Fruit fly (Drosophila melanogaster) whole organism, embryonic: ENCODE data around the gene CG10801.

Source experiments
- Asciz ChIP-seq: fragments of 200-800 bp; sonication (Bioruptor generic); optimal IDR thresholded peaks from 2 replicates; lab custom pipeline; 2017; ENCODE audit warnings: missing biosample characterization, mild to moderate bottlenecking, missing genetic modification characterization, missing genetic modification reagents
- CG10209 ChIP-seq: fragments of 200-800 bp; sonication (Bioruptor generic); optimal IDR thresholded peaks from 3 replicates; lab custom pipeline; 2017; ENCODE audit warnings: missing biosample characterization, mild to moderate bottlenecking, missing genetic modification characterization, missing genetic modification reagents
- CG10274 ChIP-seq: fragments of 200-800 bp; sonication (Bioruptor generic); optimal IDR thresholded peaks from 3 replicates; lab custom pipeline; 2017; ENCODE audit warnings: missing biosample characterization, mild to moderate bottlenecking, missing genetic modification characterization
- CG10366 ChIP-seq: fragments of 200-800 bp; sonication (Bioruptor generic); IDR thresholded peaks from 2 replicates; pipeline ENCODE4 v1.3.6; 2022; ENCODE audit warnings: missing biosample characterization, missing genetic modification characterization
- CG12391 ChIP-seq: fragments of 200-800 bp; sonication (Bioruptor generic); optimal IDR thresholded peaks from 3 replicates; lab custom pipeline; 2018; ENCODE audit warnings: missing biosample characterization, mild to moderate bottlenecking, missing genetic modification characterization, moderate library complexity
- CG12659 ChIP-seq: fragments of 200-800 bp; sonication (Bioruptor generic); optimal IDR thresholded peaks from 3 replicates; lab custom pipeline; 2017; ENCODE audit warnings: mild to moderate bottlenecking, missing biosample characterization, missing genetic modification reagents, missing genetic modification characterization
- CG14965 ChIP-seq: fragments of 200-800 bp; sonication (Bioruptor generic); optimal IDR thresholded peaks from 2 replicates; lab custom pipeline; 2016; ENCODE audit warnings: missing biosample characterization, missing genetic modification characterization, borderline replicate concordance
- CG15073 ChIP-seq: fragments of 200-800 bp; sonication (Bioruptor generic); optimal IDR thresholded peaks from 2 replicates; lab custom pipeline; 2016; ENCODE audit warnings: missing biosample characterization, missing genetic modification characterization
- CG15601 ChIP-seq: fragments of 200-800 bp; sonication (Bioruptor generic); optimal IDR thresholded peaks from 3 replicates; lab custom pipeline; 2019; ENCODE audit warnings: missing biosample characterization, mild to moderate bottlenecking, missing genetic modification characterization, moderate library complexity
- CG15696 ChIP-seq: fragments of 200-800 bp; sonication (Bioruptor generic); optimal IDR thresholded peaks from 2 replicates; lab custom pipeline; 2019; ENCODE audit warnings: missing biosample characterization, mild to moderate bottlenecking, missing genetic modification characterization, moderate library complexity
- CG17328 ChIP-seq: fragments of 200-800 bp; sonication (Bioruptor generic); IDR thresholded peaks from 2 replicates; pipeline ENCODE4 v1.3.6; 2022; ENCODE audit warnings: missing biosample characterization, missing genetic modification characterization
- CG18619 ChIP-seq: fragments of 200-800 bp; sonication (Bioruptor generic); optimal IDR thresholded peaks from 3 replicates; lab custom pipeline; 2017; ENCODE audit warnings: missing biosample characterization, mild to moderate bottlenecking, missing genetic modification characterization
- CG2129 ChIP-seq: fragments of 200-800 bp; sonication (Bioruptor generic); IDR thresholded peaks from 2 replicates; pipeline ENCODE4 v1.3.6; 2022; ENCODE audit warnings: missing biosample characterization, missing genetic modification characterization; ENCODE audit not compliant: partially characterized antibody
- CG2202 ChIP-seq: fragments of 200-800 bp; sonication (Bioruptor generic); optimal IDR thresholded peaks from 2 replicates; lab custom pipeline; 2018; ENCODE audit warnings: missing biosample characterization, mild to moderate bottlenecking, missing genetic modification characterization
- CG2678 ChIP-seq: fragments of 200-800 bp; sonication (Bioruptor generic); optimal IDR thresholded peaks from 3 replicates; lab custom pipeline; 2019; ENCODE audit warnings: missing biosample characterization, mild to moderate bottlenecking, missing genetic modification characterization, moderate library complexity
- CG30403 ChIP-seq: fragments of 200-800 bp; sonication (Bioruptor generic); optimal IDR thresholded peaks from 3 replicates; lab custom pipeline; 2016; ENCODE audit warnings: missing biosample characterization, missing genetic modification characterization
- CG31441 ChIP-seq: fragments of 200-800 bp; sonication (Bioruptor generic); IDR thresholded peaks from 2 replicates; pipeline ENCODE4 v1.3.6; 2022; ENCODE audit warnings: missing biosample characterization, missing genetic modification characterization
- CG6683 ChIP-seq: fragments of 200-800 bp; sonication (Bioruptor generic); optimal IDR thresholded peaks from 2 replicates; lab custom pipeline; 2017; ENCODE audit warnings: missing biosample characterization, mild to moderate bottlenecking, missing genetic modification characterization, missing genetic modification reagents
- CG6765 ChIP-seq: fragments of 200-800 bp; sonication (Bioruptor generic); optimal IDR thresholded peaks from 3 replicates; lab custom pipeline; 2017; ENCODE audit warnings: missing biosample characterization, mild to moderate bottlenecking, missing genetic modification characterization
- CG7372 ChIP-seq: fragments of 200-800 bp; sonication (Bioruptor generic); IDR thresholded peaks from 2 replicates; pipeline ENCODE4 v1.3.6; 2022; ENCODE audit warnings: missing biosample characterization, missing genetic modification characterization
- CG7556 ChIP-seq: fragments of 200-800 bp; sonication (Bioruptor generic); optimal IDR thresholded peaks from 2 replicates; lab custom pipeline; 2017; ENCODE audit warnings: missing biosample characterization, mild to moderate bottlenecking, missing genetic modification characterization
- CG8290 ChIP-seq, 3 experiments: fragments of 200-800 bp; sonication (Bioruptor generic); optimal IDR thresholded peaks; 2 replicates each; lab custom pipeline; 2016 to 2019; ENCODE audit warnings: missing biosample characterization in 3 of 3, missing genetic modification characterization in 3 of 3, mild to moderate bottlenecking in 2 of 3, moderate library complexity in 1 of 3
- Dbx ChIP-seq: fragments of 200-800 bp; sonication (Bioruptor generic); IDR thresholded peaks from 3 replicates; pipeline ENCODE4 v1.3.6; 2022; ENCODE audit warnings: missing biosample characterization, missing genetic modification characterization
- E2f1 ChIP-seq: fragments of 200-800 bp; sonication (Bioruptor generic); IDR thresholded peaks from 2 replicates; pipeline ENCODE4 v1.3.6; 2022; ENCODE audit warnings: missing biosample characterization, missing genetic modification characterization
- Fer1 ChIP-seq: fragments of 200-800 bp; sonication (Bioruptor generic); optimal IDR thresholded peaks from 2 replicates; lab custom pipeline; 2017; ENCODE audit warnings: missing biosample characterization, mild to moderate bottlenecking, missing genetic modification characterization
- Hand ChIP-seq: fragments of 200-800 bp; sonication (Bioruptor generic); optimal IDR thresholded peaks from 2 replicates; lab custom pipeline; 2017; ENCODE audit warnings: mild to moderate bottlenecking, missing biosample characterization, missing genetic modification reagents, missing genetic modification characterization
- MESR4 ChIP-seq: fragments of 200-800 bp; sonication (Bioruptor generic); optimal IDR thresholded peaks from 2 replicates; lab custom pipeline; 2018; ENCODE audit warnings: missing biosample characterization, mild to moderate bottlenecking, missing genetic modification characterization, moderate library complexity
- MTF-1 ChIP-seq: fragments of 200-800 bp; sonication (Bioruptor generic); optimal IDR thresholded peaks from 2 replicates; lab custom pipeline; 2018; ENCODE audit warnings: missing biosample characterization, mild to moderate bottlenecking, missing genetic modification characterization, borderline replicate concordance
- Meics ChIP-seq: fragments of 200-800 bp; sonication (Bioruptor generic); optimal IDR thresholded peaks from 2 replicates; lab custom pipeline; 2017; ENCODE audit warnings: missing biosample characterization, mild to moderate bottlenecking, missing genetic modification characterization
- Nf-YC ChIP-seq: fragments of 200-800 bp; optimal IDR thresholded peaks from 3 replicates; lab custom pipeline; 2019; ENCODE audit warnings: missing biosample characterization, mild to moderate bottlenecking, missing genetic modification characterization, moderate library complexity
- Ptx1 ChIP-seq: fragments of 200-800 bp; sonication (Bioruptor generic); IDR thresholded peaks from 2 replicates; pipeline ENCODE4 v1.3.6; 2022; ENCODE audit warnings: missing biosample characterization, missing genetic modification characterization
- TFAM ChIP-seq: fragments of 200-800 bp; sonication (Bioruptor generic); optimal IDR thresholded peaks from 2 replicates; lab custom pipeline; 2017; ENCODE audit warnings: missing biosample characterization, missing genetic modification characterization, inconsistent platforms
- YL-1 ChIP-seq: fragments of 200-800 bp; sonication (Bioruptor generic); optimal IDR thresholded peaks from 3 replicates; lab custom pipeline; 2017; ENCODE audit warnings: missing biosample characterization, mild to moderate bottlenecking, missing genetic modification characterization
- chif ChIP-seq, 2 experiments: fragments of 200-800 bp; sonication (Bioruptor generic); optimal IDR thresholded peaks; 3 replicates each; lab custom pipeline; 2016; ENCODE audit warnings: missing biosample characterization in 2 of 2, missing genetic modification characterization in 2 of 2
- fd64A ChIP-seq: fragments of 200-800 bp; sonication (Bioruptor generic); optimal IDR thresholded peaks from 3 replicates; lab custom pipeline; 2018; ENCODE audit warnings: missing biosample characterization, mild to moderate bottlenecking, missing genetic modification characterization
- gcm ChIP-seq: fragments of 200-800 bp; sonication (Bioruptor generic); optimal IDR thresholded peaks from 2 replicates; lab custom pipeline; 2019; ENCODE audit warnings: missing biosample characterization, mild to moderate bottlenecking, missing genetic modification characterization, moderate library complexity
- gem ChIP-seq: fragments of 200-800 bp; sonication (Bioruptor generic); optimal IDR thresholded peaks from 2 replicates; lab custom pipeline; 2019; ENCODE audit warnings: missing biosample characterization, mild to moderate bottlenecking, missing genetic modification characterization, moderate library complexity
- klu ChIP-seq: fragments of 200-800 bp; sonication (Bioruptor generic); IDR thresholded peaks from 2 replicates; pipeline ENCODE4 v1.3.6; 2022; ENCODE audit warnings: missing biosample characterization, missing genetic modification characterization
- knrl ChIP-seq: fragments of 200-800 bp; sonication (Bioruptor generic); IDR thresholded peaks from 3 replicates; pipeline ENCODE4 v1.3.6; 2022; ENCODE audit warnings: missing biosample characterization, missing genetic modification characterization; ENCODE audit not compliant: partially characterized antibody
- lab ChIP-seq: fragments of 200-800 bp; sonication (Bioruptor generic); optimal IDR thresholded peaks from 3 replicates; lab custom pipeline; 2017; ENCODE audit warnings: missing biosample characterization, missing genetic modification characterization, mild to moderate bottlenecking, moderate library complexity, missing genetic modification reagents
- lmd ChIP-seq: fragments of 200-800 bp; sonication (Bioruptor generic); IDR thresholded peaks from 2 replicates; pipeline ENCODE4 v1.3.6; 2022; ENCODE audit warnings: missing biosample characterization, missing genetic modification characterization
- nau ChIP-seq: fragments of 200-800 bp; sonication (Bioruptor generic); optimal IDR thresholded peaks from 3 replicates; lab custom pipeline; 2017; ENCODE audit warnings: missing biosample characterization, mild to moderate bottlenecking, missing genetic modification characterization, missing genetic modification reagents
- phol ChIP-seq: fragments of 200-800 bp; sonication (Bioruptor generic); optimal IDR thresholded peaks from 3 replicates; lab custom pipeline; 2018; ENCODE audit warnings: missing biosample characterization, mild to moderate bottlenecking, missing genetic modification characterization, moderate library complexity
- sc ChIP-seq, 3 experiments: fragments of >200 bp in 2 of 3; fragments of 200-800 bp in 1 of 3; sonication (Bioruptor generic) in 1 of 3; optimal IDR thresholded peaks; 2 replicates in 2 of 3; 3 replicates in 1 of 3; lab custom pipeline; 2017; ENCODE audit warnings: mild to moderate bottlenecking in 1 of 3, missing biosample characterization in 1 of 3, missing genetic modification characterization in 1 of 3, missing genetic modification reagents in 1 of 3
- sens ChIP-seq: fragments of 200-800 bp; sonication (Bioruptor generic); peaks from one replicate; lab custom pipeline; 2016; ENCODE audit warnings: missing biosample characterization, missing genetic modification characterization
- slp2 ChIP-seq: fragments of 200-800 bp; sonication (Bioruptor generic); optimal IDR thresholded peaks from 2 replicates; lab custom pipeline; 2016; ENCODE audit warnings: missing biosample characterization, missing genetic modification characterization
- unpg ChIP-seq: fragments of 200-800 bp; sonication (Bioruptor generic); optimal IDR thresholded peaks from 3 replicates; lab custom pipeline; 2018; ENCODE audit warnings: missing biosample characterization, mild to moderate bottlenecking, missing genetic modification characterization, moderate library complexity
- zfh1 ChIP-seq: fragments of 200-800 bp; sonication (Bioruptor generic); IDR thresholded peaks from 3 replicates; pipeline ENCODE4 v1.3.6; 2022; ENCODE audit warnings: missing biosample characterization, missing genetic modification characterization

CG10801 gene

dm6 chrX:3455431-3456001 lies 4.9 kb upstream of the CG10801 start (continued):
- TF ChIP-seq knrl (no peak), MTF-1 (GFP tag; lab: Kevin White, UChicago) (no peak), zfh1 (GFP tag; lab: Robert Waterston, UW) (0 out of 3 replicates have a peak, but pooled peaks have one; percentile 15), CG8290 (GFP tag; optimal IDR thresholded peaks at IDR 0.05; lab: Kevin White, UChicago) (no peak), CG8290 (tag; optimal IDR thresholded peaks at IDR 0.05; lab: Kevin White, UChicago) (peak in 1 of 2 experiments; percentile 10), CG10366 (GFP tag; lab: Robert Waterston, UW) (peak; percentile 14; the same call in 1 of the 2 replicates), CG10274 (GFP tag; lab: Kevin White, UChicago) (no peak), sens (GFP tag; lab: Kevin White, UChicago) (peak; percentile 87), lmd (peak; percentile 61), CG7556 (GFP tag; lab: Kevin White, UChicago) (peak; percentile 29), sc (optimal IDR thresholded peaks at IDR 0.05; lab: Kevin White, UChicago) (no peak), sc (GFP tag; optimal IDR thresholded peaks at IDR 0.05; lab: Kevin White, UChicago) (peak; percentile 21), CG14965 (no peak), CG6683 (GFP tag; lab: Kevin White, UChicago) (no peak), CG12391 (tag; lab: Kevin White, UChicago) (peak; percentile 47), E2f1 (GFP tag; lab: Robert Waterston, UW) (peak; percentile 47; the same call in 1 of the 2 replicates), CG7372 (GFP tag; lab: Robert Waterston, UW) (0 out of 2 replicates have a peak, but pooled peaks have one; percentile 35), MESR4 (GFP tag; lab: Kevin White, UChicago) (no peak), CG2202 (tag; lab: Kevin White, UChicago) (no peak), CG10209 (GFP tag; lab: Kevin White, UChicago) (peak; percentile 45), Fer1 (GFP tag; lab: Kevin White, UChicago) (peak; percentile 14), CG2129 (GFP tag; lab: Robert Waterston, UW) (no peak), CG15601 (tag; lab: Kevin White, UChicago) (peak; percentile 57), Ptx1 (GFP tag; lab: Robert Waterston, UW) (peak; percentile 56), nau (GFP tag; lab: Kevin White, UChicago) (peak; percentile 42), Nf-YC (tag; lab: Kevin White, UChicago) (peak; percentile 5), gcm (GFP tag; lab: Kevin White, UChicago) (peak; percentile 29), CG15696 (tag; lab: Kevin White, UChicago) (no peak), chif (GFP tag; optimal IDR thresholded peaks at IDR 0.05; lab: Kevin White, UChicago) (no peak), Dbx (GFP tag; lab: Robert Waterston, UW) (no peak), Asciz (peak; percentile 32), CG31441 (GFP tag; lab: Robert Waterston, UW) (peak; percentile 68), YL-1 (GFP tag; lab: Kevin White, UChicago) (no peak), CG6765 (GFP tag; lab: Kevin White, UChicago) (no peak), gem (tag; lab: Kevin White, UChicago) (peak; percentile 77), TFAM (GFP tag; lab: Kevin White, UChicago) (no peak), CG15073 (GFP tag; lab: Kevin White, UChicago) (no peak), unpg (GFP tag; lab: Kevin White, UChicago) (peak; percentile 57), CG30403 (GFP tag; lab: Kevin White, UChicago) (peak; percentile 34), Meics (GFP tag; lab: Kevin White, UChicago) (peak; percentile 54), klu (GFP tag; lab: Robert Waterston, UW) (no peak), CG17328 (GFP tag; lab: Robert Waterston, UW) (peak; percentile 49), CG12659 (GFP tag; lab: Kevin White, UChicago) (peak; percentile 33), Hand (GFP tag; lab: Kevin White, UChicago) (no peak), phol (tag; lab: Kevin White, UChicago) (peak; percentile 76), slp2 (GFP tag; lab: Kevin White, UChicago) (no peak), CG18619 (GFP tag; lab: Kevin White, UChicago) (peak; percentile 10), lab (GFP tag; lab: Kevin White, UChicago) (peak; percentile 51), fd64A (no peak), CG2678 (tag; lab: Kevin White, UChicago) (peak; percentile 74)
